Worm (Caenorhabditis elegans) whole organism, L1 larva: ENCODE results near the gene frpr-21.

Experiments used
- aha-1 ChIP-seq: fragments of 150-350 bp; optimal IDR thresholded peaks from 2 replicates; lab custom pipeline; 2014; ENCODE audit warnings: missing biosample characterization, missing genetic modification characterization
- ama-1 ChIP-seq: fragments of 150-350 bp; optimal IDR thresholded peaks from 2 replicates; lab custom pipeline; 2014
- elt-3 ChIP-seq, 6 experiments: fragments of 150-350 bp in 1 of 6; sonication (generic microtip); optimal IDR thresholded peaks; 2 replicates each; lab custom pipeline; 2017 to 2018; ENCODE audit warnings: missing biosample characterization in 6 of 6, missing genetic modification characterization in 6 of 6, inconsistent platforms in 1 of 6
- fkh-10 ChIP-seq: sonication (generic microtip); optimal IDR thresholded peaks from 2 replicates; lab custom pipeline; 2017; ENCODE audit warnings: missing biosample characterization, missing genetic modification reagents, missing genetic modification characterization
- fkh-8 ChIP-seq: sonication (generic microtip); optimal IDR thresholded peaks from 2 replicates; lab custom pipeline; 2016; ENCODE audit warnings: mild to moderate bottlenecking, missing genetic modification characterization, missing compliant biosample characterization
- lin-15B ChIP-seq: fragments of 150-350 bp; sonication (generic microtip); optimal IDR thresholded peaks from 3 replicates; lab custom pipeline; 2014; ENCODE audit warnings: missing biosample characterization, missing genetic modification characterization
- nhr-28 ChIP-seq: fragments of 150-350 bp; optimal IDR thresholded peaks from 2 replicates; lab custom pipeline; 2014; ENCODE audit warnings: missing biosample characterization, missing genetic modification characterization
- nhr-84 ChIP-seq: sonication (generic microtip); optimal IDR thresholded peaks from 2 replicates; lab custom pipeline; 2017; ENCODE audit warnings: missing biosample characterization, missing genetic modification characterization
- unc-62 ChIP-seq: fragments of 150-350 bp; optimal IDR thresholded peaks from 2 replicates; lab custom pipeline; 2014; ENCODE audit warnings: missing biosample characterization, missing genetic modification reagents, missing genetic modification characterization

DNA sequence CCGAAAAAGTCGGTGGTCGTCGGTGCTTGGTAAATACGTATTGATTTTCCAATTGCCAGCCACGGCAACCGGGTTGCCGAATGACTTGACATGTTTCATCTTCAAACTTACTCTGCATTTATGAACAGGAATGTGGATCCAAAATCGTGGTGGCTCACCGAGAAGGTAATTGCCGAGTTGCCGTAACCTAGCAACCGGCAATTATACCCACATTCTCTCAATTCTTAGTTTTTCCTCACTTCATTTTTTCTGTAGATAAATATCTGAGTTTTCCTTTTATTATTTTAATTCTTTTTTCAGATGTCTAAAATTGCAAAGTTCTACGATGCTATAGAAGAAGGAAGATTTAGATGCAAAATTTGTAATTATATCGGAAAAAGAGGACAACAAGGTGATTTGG, 30.8 kb upstream of the frpr-21 start, which contains the start of gene ZK673.4:
- TF ChIP-seq fkh-8 (tag; lab: Kevin White, UChicago) = no peak
- no peak for TF ChIP-seq fkh-10 (GFP tag; lab: Kevin White, UChicago)
- no peak for TF ChIP-seq unc-62 (GFP tag; lab: Kevin White, UChicago)
- TF ChIP-seq nhr-28 (tag; lab: Kevin White, UChicago) = no peak
- TF ChIP-seq nhr-84 (tag; lab: Kevin White, UChicago) = no peak
- TF ChIP-seq ama-1 (lab: Kevin White, UChicago) = no peak
- no peak for TF ChIP-seq aha-1 (tag; lab: Kevin White, UChicago)
- TF ChIP-seq lin-15B (tag; lab: Kevin White, UChicago) = no peak
- no peak for TF ChIP-seq elt-3 (tag; optimal IDR thresholded peaks at IDR 0.05; lab: Kevin White, UChicago)
